Worm (Caenorhabditis elegans): ENCODE results near the gene T01D3.1.

Gene T01D3.1

ce11 chrV:13716531-13716930 is 26.8 kb downstream of the T01D3.1 start, which contains the start of gene T01D3.6:
TSS of gene T01D3.6 (plus strand) at chrV:13716824.
- TF ChIP-seq ceh-82 (tag; optimal IDR thresholded peaks at IDR 0.05) (no peak), nhr-6 (tag; optimal IDR thresholded peaks at IDR 0.05) (no peak), R02D3.7 (tag; optimal IDR thresholded peaks at IDR 0.05) (no peak), egl-27 (tag; optimal IDR thresholded peaks at IDR 0.05) (no peak), nhr-10 (tag; optimal IDR thresholded peaks at IDR 0.05) (no peak), alr-1 (tag; optimal IDR thresholded peaks at IDR 0.05) (no peak), ZK546.5 (tag; optimal IDR thresholded peaks at IDR 0.05) (no peak), nhr-21 (tag; optimal IDR thresholded peaks at IDR 0.05) (no peak), Y55F3AM.14 (GFP tag; optimal IDR thresholded peaks at IDR 0.05) (no peak), gmeb-1 (tag; optimal IDR thresholded peaks at IDR 0.05) (peak; percentile 34), ama-1 (optimal IDR thresholded peaks at IDR 0.05) (no peak), sem-4 (tag; optimal IDR thresholded peaks at IDR 0.05) (no peak), peb-1 (tag; optimal IDR thresholded peaks at IDR 0.05) (no peak), C34F6.9 (tag; optimal IDR thresholded peaks at IDR 0.05) (no peak), snpc-4 (tag; optimal IDR thresholded peaks at IDR 0.05) (no peak), sma-9 (GFP tag; optimal IDR thresholded peaks at IDR 0.05) (peak; percentile 56), sma-9 (tag; optimal IDR thresholded peaks at IDR 0.05) (no peak), ztf-11 (tag; optimal IDR thresholded peaks at IDR 0.05) (no peak), fos-1 (tag; optimal IDR thresholded peaks at IDR 0.05) (peak; percentile 88), ztf-4 (tag; optimal IDR thresholded peaks at IDR 0.05) (no peak), mbf-1 (tag; optimal IDR thresholded peaks at IDR 0.05) (no peak)

- TF ChIP-seq ztf-1 (GFP tag; conservative IDR thresholded peaks at IDR 0.05) = no peak
- no peak for TF ChIP-seq nhr-21 (tag; optimal IDR thresholded peaks at IDR 0.05)
- TF ChIP-seq nhr-12 (tag; optimal IDR thresholded peaks at IDR 0.05) = no peak
- no peak for TF ChIP-seq sma-9 (GFP tag; optimal IDR thresholded peaks at IDR 0.05)
- TF ChIP-seq sma-9 (tag; optimal IDR thresholded peaks at IDR 0.05) = no peak
- no peak for TF ChIP-seq alr-1 (tag; optimal IDR thresholded peaks at IDR 0.05)
- TF ChIP-seq mab-5 (tag; optimal IDR thresholded peaks at IDR 0.05) = no peak
- TF ChIP-seq ceh-16 (tag; optimal IDR thresholded peaks at IDR 0.05) = no peak
- TF ChIP-seq mdl-1 (tag; optimal IDR thresholded peaks at IDR 0.05) = no peak
These were observed 35.1 kb downstream of the T01D3.1 start, which contains the start of gene F35E12.2 for ce11 chrV:13724781-13725180. TSS of gene F35E12.2 (minus strand) at chrV:13724881.

DNA sequence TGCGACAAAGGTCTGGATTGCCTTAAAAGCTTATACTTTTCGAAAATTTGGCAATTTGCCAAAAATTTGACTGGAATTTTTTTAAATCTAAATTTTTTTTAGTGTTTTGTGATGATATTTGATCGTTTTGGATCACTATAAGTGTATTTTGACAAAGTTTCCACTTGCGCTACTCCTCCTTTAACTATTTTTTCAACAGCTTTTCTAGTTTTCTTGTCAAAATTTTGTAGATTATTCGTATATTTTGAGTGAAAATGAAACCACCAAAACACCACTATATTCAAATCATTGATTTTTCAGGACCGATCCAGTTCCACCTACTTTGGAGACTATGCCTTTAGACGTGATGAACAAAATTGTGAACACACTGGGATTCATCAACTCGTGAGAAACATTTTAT is 35.9 kb downstream of the T01D3.1 start, which contains the start of gene fbxa-181:
Gene fbxa-181, plus strand, starts transcription at position 301 of the 400 bp plus-strand sequence.
- no peak for TF ChIP-seq ztf-1 (GFP tag; conservative IDR thresholded peaks at IDR 0.05)
- no peak for TF ChIP-seq nhr-129 (tag; optimal IDR thresholded peaks at IDR 0.05)
- TF ChIP-seq mbf-1 (tag; optimal IDR thresholded peaks at IDR 0.05) = no peak
- TF ChIP-seq egl-27 (tag; optimal IDR thresholded peaks at IDR 0.05) = no peak
- no peak for TF ChIP-seq R02D3.7 (tag; optimal IDR thresholded peaks at IDR 0.05)
- no peak for TF ChIP-seq nhr-23 (tag; optimal IDR thresholded peaks at IDR 0.05)
- no peak for TF ChIP-seq lin-39 (tag; optimal IDR thresholded peaks at IDR 0.05)
- no peak for TF ChIP-seq aly-2 (tag; optimal IDR thresholded peaks at IDR 0.05)
- no peak for TF ChIP-seq snpc-4 (tag; optimal IDR thresholded peaks at IDR 0.05)
- no peak for TF ChIP-seq lin-13 (GFP tag; optimal IDR thresholded peaks at IDR 0.05)
- TF ChIP-seq unc-62 (GFP tag; optimal IDR thresholded peaks at IDR 0.05) = no peak

- TF ChIP-seq skn-1 (tag; optimal IDR thresholded peaks at IDR 0.05) (peak; percentile 48), fos-1 (tag; optimal IDR thresholded peaks at IDR 0.05) (peak; percentile 91), snpc-4 (tag; optimal IDR thresholded peaks at IDR 0.05) (no peak), elt-3 (tag; optimal IDR thresholded peaks at IDR 0.05) (no peak)
These were observed 41.1 kb downstream of the T01D3.1 start, which contains the start of gene dct-17 for ce11 chrV:13730762-13731161. TSS of gene dct-17 (minus strand) at chrV:13730784.

DNA sequence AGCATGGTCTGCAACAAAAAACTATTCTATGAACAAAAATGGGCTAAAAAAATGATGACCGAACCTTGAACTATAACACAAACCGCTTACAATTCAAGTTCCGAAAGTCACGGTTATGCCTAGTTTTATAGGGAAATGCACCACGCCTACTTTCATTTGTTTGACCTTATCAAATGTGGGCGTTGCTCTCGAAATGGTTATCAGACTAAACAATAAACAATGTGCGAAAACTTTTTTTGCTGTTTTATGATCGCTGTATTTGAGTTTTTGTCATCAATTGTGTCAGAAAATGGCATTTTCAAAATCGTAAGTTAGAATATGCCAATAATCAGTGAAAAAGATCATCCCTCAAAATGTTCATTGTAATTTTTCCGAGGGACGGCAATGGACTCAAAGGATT is 46.5 kb downstream of the T01D3.1 start, which contains the start of gene F35E12.6:
Gene F35E12.6, minus strand, starts transcription at position 101 of the 400 bp plus-strand sequence.
- TF ChIP-seq fos-1 (tag; optimal IDR thresholded peaks at IDR 0.05) (peak; percentile 19), blmp-1 (tag; optimal IDR thresholded peaks at IDR 0.05; ENCODE audit: insufficient read depth) (no peak)
